Worm (Caenorhabditis elegans): ENCODE results near the gene glr-8.

- no peak for TF ChIP-seq ceh-58 (GFP tag; IDR thresholded peaks at IDR 0.05)
- no peak for TF ChIP-seq fkh-3 (tag; optimal IDR thresholded peaks at IDR 0.05)
- TF ChIP-seq C06A6.2 (GFP tag; conservative IDR thresholded peaks at IDR 0.05) = no peak
- no peak for TF ChIP-seq ccch-3 (GFP tag; optimal IDR thresholded peaks at IDR 0.05)
- no peak for TF ChIP-seq tbx-9 (tag; optimal IDR thresholded peaks at IDR 0.05; ENCODE audit: borderline replicate concordance)
- no peak for TF ChIP-seq attf-6 (GFP tag; IDR thresholded peaks at IDR 0.05)
- no peak for TF ChIP-seq sptf-2 (GFP tag; optimal IDR thresholded peaks at IDR 0.05)
- no peak for TF ChIP-seq ama-1 (optimal IDR thresholded peaks at IDR 0.05)
- no peak for TF ChIP-seq ama-1 (GFP tag; optimal IDR thresholded peaks at IDR 0.05)
- TF ChIP-seq B0261.1 (tag; optimal IDR thresholded peaks at IDR 0.05) = no peak
- TF ChIP-seq chd-7 (tag; optimal IDR thresholded peaks at IDR 0.05) = no peak
- no peak for TF ChIP-seq ceh-100 (GFP tag; IDR thresholded peaks at IDR 0.05)
- no peak for TF ChIP-seq madf-8 (GFP tag; conservative IDR thresholded peaks at IDR 0.05)
- no peak for TF ChIP-seq rpc-1 (optimal IDR thresholded peaks at IDR 0.05)
- TF ChIP-seq rpc-1 (tag; optimal IDR thresholded peaks at IDR 0.05) = no peak
- TF ChIP-seq unc-130 (GFP tag; optimal IDR thresholded peaks at IDR 0.05) = no peak
These were observed 6.0 kb upstream of the glr-8 start, which contains the start of gene actl-1 for ce11 chrX:6499736-6500135.
